Worm (Caenorhabditis elegans) whole organism, early embryonic: ENCODE measurements around the gene F53A2.9.

ENCODE experiments used
- F13C5.2 ChIP-seq: sonication (generic microtip); optimal IDR thresholded peaks from 2 replicates; lab custom pipeline; 2017; ENCODE audit warnings: mild to moderate bottlenecking, missing genetic modification characterization, inconsistent platforms, missing compliant biosample characterization
- aly-1 ChIP-seq: sonication (generic microtip); optimal IDR thresholded peaks from 2 replicates; lab custom pipeline; 2016; ENCODE audit warnings: missing genetic modification characterization, missing compliant biosample characterization
- ama-1 ChIP-seq: fragments of 150-350 bp; optimal IDR thresholded peaks from 2 replicates; lab custom pipeline; 2014
- flt-1 ChIP-seq: fragments of 200-800 bp; sonication (Bioruptor generic); IDR thresholded peaks from 2 replicates; pipeline ENCODE4 v1.3.6; 2022; ENCODE audit warnings: missing genetic modification characterization, missing compliant biosample characterization
- tbx-11 ChIP-seq: fragments of 200-800 bp; sonication (Bioruptor generic); IDR thresholded peaks from 2 replicates; pipeline ENCODE4 v1.3.6; 2022; ENCODE audit warnings: missing genetic modification characterization, missing compliant biosample characterization

DNA sequence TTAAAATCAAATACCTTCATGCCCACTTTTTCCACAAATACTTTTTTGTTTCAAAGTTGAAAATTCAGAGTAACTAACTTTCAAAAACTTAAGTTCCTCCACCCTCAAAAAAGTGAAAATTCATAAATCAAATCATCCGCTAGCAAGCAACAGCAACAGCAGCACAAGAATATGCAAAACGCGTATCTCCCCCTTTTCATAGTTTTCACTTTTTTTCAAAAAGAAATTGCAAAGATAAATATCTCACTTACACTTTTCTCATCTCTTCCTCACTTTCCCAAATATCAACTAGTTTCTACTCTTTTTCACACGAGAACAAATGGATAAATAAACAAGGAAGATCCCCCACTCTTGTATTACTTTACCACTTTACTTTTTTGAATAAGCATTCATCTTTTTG lies 22.5 kb upstream of the F53A2.9 start:
- TF ChIP-seq ama-1 (lab: Kevin White, UChicago) = no peak
- no peak for TF ChIP-seq tbx-11 (GFP tag; lab: Robert Waterston, UW)
- TF ChIP-seq aly-1 = no peak
- no peak for TF ChIP-seq flt-1 (GFP tag; lab: Robert Waterston, UW)
- no peak for TF ChIP-seq F13C5.2 (tag; lab: Kevin White, UChicago)
